Worm (Caenorhabditis elegans) whole organism, L4 larva: ENCODE measurements around the gene C33C12.1.

Experiments
- nhr-28 ChIP-seq: fragments of 150-350 bp; optimal IDR thresholded peaks from 2 replicates; lab custom pipeline; 2014; ENCODE audit warnings: missing biosample characterization, missing genetic modification characterization
- pha-4 ChIP-seq, 2 experiments: fragments of 150-350 bp in 1 of 2; fragments of 200-800 bp in 1 of 2; sonication (Bioruptor generic) in 1 of 2; IDR thresholded peaks in 1 of 2; optimal IDR thresholded peaks in 1 of 2; 2 replicates each; pipeline versions ENCODE4 v1.3.6 to Lab custom; 2014 to 2022; ENCODE audit warnings: missing genetic modification characterization in 2 of 2, missing genetic modification reagents in 2 of 2, missing biosample characterization in 1 of 2, missing compliant biosample characterization in 1 of 2

DNA sequence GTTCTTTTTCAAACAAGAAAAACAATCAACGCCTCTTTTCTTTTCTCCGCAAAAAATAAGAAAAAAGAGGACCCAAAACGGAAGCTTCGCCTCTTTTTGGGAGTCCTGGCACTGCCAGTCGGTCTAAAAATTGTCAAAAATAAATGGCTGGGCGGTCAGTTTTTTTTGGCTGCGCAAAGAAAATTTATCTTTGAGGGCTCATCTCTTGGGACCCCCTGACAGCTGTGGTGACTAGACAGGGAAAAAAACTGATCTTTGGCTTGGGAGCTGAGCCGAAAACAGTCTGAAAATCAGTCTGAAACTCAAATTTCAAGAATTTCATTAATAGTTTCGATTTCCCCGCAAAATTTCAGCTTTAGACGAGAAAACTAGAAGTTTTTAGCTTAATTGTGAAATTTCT is 7.5 kb upstream of the C33C12.1 start:
- TF ChIP-seq nhr-28 (tag; lab: Kevin White, UChicago) = no peak
- TF ChIP-seq pha-4 (GFP tag; IDR thresholded peaks at IDR 0.05; lab: Robert Waterston, UW) = no peak
- TF ChIP-seq pha-4 (tag; optimal IDR thresholded peaks at IDR 0.05; lab: Kevin White, UChicago) = no peak
